Fruit fly (Drosophila melanogaster) whole organism, embryonic: Measurements from ENCODE around the gene spz5.

Source experiments
- ATbp ChIP-seq: fragments of 200-800 bp; sonication (Bioruptor generic); optimal IDR thresholded peaks from 2 replicates; lab custom pipeline; 2017; ENCODE audit warnings: missing biosample characterization, mild to moderate bottlenecking, missing genetic modification characterization, missing genetic modification reagents
- Ada2b ChIP-seq: fragments of 200-800 bp; sonication (Bioruptor generic); IDR thresholded peaks from 2 replicates; pipeline ENCODE4 v1.3.6; 2022; ENCODE audit warnings: missing biosample characterization, missing genetic modification characterization
- Atf6 ChIP-seq: fragments of 200-800 bp; sonication (Bioruptor generic); IDR thresholded peaks from 2 replicates; pipeline ENCODE4 v1.3.6; 2022; ENCODE audit warnings: missing biosample characterization, missing genetic modification characterization
- CG11247 ChIP-seq: fragments of 200-800 bp; sonication (Bioruptor generic); IDR thresholded peaks from 2 replicates; pipeline ENCODE4 v1.3.6; 2022; ENCODE audit warnings: missing biosample characterization, missing genetic modification characterization
- CG11696 ChIP-seq: fragments of 200-800 bp; sonication (Bioruptor generic); IDR thresholded peaks from 2 replicates; pipeline ENCODE4 v1.3.6; 2022; ENCODE audit warnings: missing biosample characterization, missing genetic modification characterization
- CG12219 ChIP-seq: fragments of 200-800 bp; sonication (Bioruptor generic); optimal IDR thresholded peaks from 3 replicates; lab custom pipeline; 2018; ENCODE audit warnings: missing biosample characterization, mild to moderate bottlenecking, missing genetic modification characterization
- CG15011 ChIP-seq: fragments of 200-800 bp; sonication (Bioruptor generic); optimal IDR thresholded peaks from 3 replicates; lab custom pipeline; 2018; ENCODE audit warnings: missing biosample characterization, mild to moderate bottlenecking, missing genetic modification characterization
- CG1603 ChIP-seq: fragments of 200-800 bp; sonication (Bioruptor generic); optimal IDR thresholded peaks from 2 replicates; lab custom pipeline; 2019; ENCODE audit warnings: missing biosample characterization, mild to moderate bottlenecking, missing genetic modification characterization, moderate library complexity
- CG17385 ChIP-seq: fragments of 200-800 bp; sonication (Bioruptor generic); optimal IDR thresholded peaks from 3 replicates; lab custom pipeline; 2018; ENCODE audit warnings: missing biosample characterization, mild to moderate bottlenecking, missing genetic modification characterization
- CG18764 ChIP-seq: fragments of 200-800 bp; sonication (Bioruptor generic); optimal IDR thresholded peaks from 3 replicates; lab custom pipeline; 2016; ENCODE audit warnings: missing biosample characterization, missing genetic modification characterization
- CG2120 ChIP-seq: fragments of 200-800 bp; sonication (Bioruptor generic); optimal IDR thresholded peaks from 3 replicates; lab custom pipeline; 2016; ENCODE audit warnings: missing biosample characterization, missing genetic modification characterization
- CG2889 ChIP-seq: fragments of 200-800 bp; sonication (Bioruptor generic); IDR thresholded peaks from 3 replicates; pipeline ENCODE4 v1.3.6; 2022; ENCODE audit warnings: missing biosample characterization, missing genetic modification characterization
- CG34376 ChIP-seq: fragments of 200-800 bp; sonication (Bioruptor generic); optimal IDR thresholded peaks from 2 replicates; lab custom pipeline; 2018; ENCODE audit warnings: missing biosample characterization, mild to moderate bottlenecking, missing genetic modification characterization
- CG4707 ChIP-seq: fragments of 200-800 bp; sonication (Bioruptor generic); optimal IDR thresholded peaks from 2 replicates; lab custom pipeline; 2018; ENCODE audit warnings: missing biosample characterization, mild to moderate bottlenecking, missing genetic modification characterization, moderate library complexity
- CG5953 ChIP-seq: fragments of 200-800 bp; sonication (Bioruptor generic); IDR thresholded peaks from 2 replicates; pipeline ENCODE4 v1.3.6; 2022; ENCODE audit warnings: missing biosample characterization, missing genetic modification characterization
- CG6689 ChIP-seq: fragments of 200-800 bp; sonication (Bioruptor generic); IDR thresholded peaks from 2 replicates; pipeline ENCODE4 v1.3.6; 2022; ENCODE audit warnings: missing biosample characterization, missing genetic modification characterization
- CG8359 ChIP-seq: fragments of 200-800 bp; sonication (Bioruptor generic); optimal IDR thresholded peaks from 2 replicates; lab custom pipeline; 2017; ENCODE audit warnings: missing biosample characterization, mild to moderate bottlenecking, missing genetic modification characterization, borderline replicate concordance
- CG8944 ChIP-seq: fragments of 200-800 bp; sonication (Bioruptor generic); optimal IDR thresholded peaks from 3 replicates; lab custom pipeline; 2016; ENCODE audit warnings: missing biosample characterization, missing genetic modification characterization
- Camta ChIP-seq: fragments of 200-800 bp; sonication (Bioruptor generic); optimal IDR thresholded peaks from 2 replicates; lab custom pipeline; 2016; ENCODE audit warnings: missing biosample characterization, missing genetic modification characterization
- Drgx ChIP-seq: fragments of 200-800 bp; sonication (Bioruptor generic); IDR thresholded peaks from 2 replicates; pipeline ENCODE4 v1.3.6; 2022; ENCODE audit warnings: missing biosample characterization, missing genetic modification characterization
- E2f1 ChIP-seq: fragments of 200-800 bp; sonication (Bioruptor generic); IDR thresholded peaks from 2 replicates; pipeline ENCODE4 v1.3.6; 2022; ENCODE audit warnings: missing biosample characterization, missing genetic modification characterization
- Elba2 ChIP-seq: fragments of 200-800 bp; sonication (Bioruptor generic); optimal IDR thresholded peaks from 3 replicates; lab custom pipeline; 2016; ENCODE audit warnings: missing biosample characterization, missing genetic modification characterization
- Jarid2 ChIP-seq: fragments of 200-800 bp; sonication (Bioruptor generic); optimal IDR thresholded peaks from 3 replicates; lab custom pipeline; 2017; ENCODE audit warnings: mild to moderate bottlenecking, missing biosample characterization, missing genetic modification reagents, missing genetic modification characterization
- MESR4 ChIP-seq: fragments of 200-800 bp; sonication (Bioruptor generic); optimal IDR thresholded peaks from 2 replicates; lab custom pipeline; 2018; ENCODE audit warnings: missing biosample characterization, mild to moderate bottlenecking, missing genetic modification characterization, moderate library complexity
- Med ChIP-seq: fragments of 200-800 bp; sonication (Bioruptor generic); peaks from one replicate; lab custom pipeline; 2016; ENCODE audit warnings: missing biosample characterization, missing genetic modification characterization, mild to moderate bottlenecking, inconsistent platforms, moderate library complexity
- NC2β ChIP-seq: fragments of 200-800 bp; sonication (Bioruptor generic); optimal IDR thresholded peaks from 2 replicates; lab custom pipeline; 2016; ENCODE audit warnings: missing biosample characterization, missing genetic modification characterization
- Oaz ChIP-seq: fragments of 200-800 bp; sonication (Bioruptor generic); IDR thresholded peaks from 2 replicates; pipeline ENCODE4 v1.3.6; 2022; ENCODE audit warnings: missing biosample characterization, missing genetic modification characterization
- Poxn ChIP-seq: fragments of 200-800 bp; sonication (Bioruptor generic); IDR thresholded peaks from 2 replicates; pipeline ENCODE4 v1.3.6; 2022; ENCODE audit warnings: missing biosample characterization, missing genetic modification characterization
- Rx ChIP-seq: fragments of 200-800 bp; sonication (Bioruptor generic); IDR thresholded peaks from 2 replicates; pipeline ENCODE4 v1.3.6; 2022; ENCODE audit warnings: missing biosample characterization, missing genetic modification characterization
- Stat92E ChIP-seq, 3 experiments: fragments of >200 bp in 2 of 3; fragments of 200-800 bp in 1 of 3; sonication (Bioruptor generic) in 1 of 3; optimal IDR thresholded peaks; 2 replicates each; lab custom pipeline; 2017 to 2019; ENCODE audit warnings: missing biosample characterization in 3 of 3, missing genetic modification characterization in 3 of 3, mild to moderate bottlenecking in 1 of 3, moderate library complexity in 1 of 3
- Xrp1 ChIP-seq: fragments of 200-800 bp; sonication (Bioruptor generic); IDR thresholded peaks from 2 replicates; pipeline ENCODE4 v1.3.6; 2022; ENCODE audit warnings: missing biosample characterization, missing genetic modification characterization
- al ChIP-seq: fragments of 200-800 bp; sonication (Bioruptor generic); IDR thresholded peaks from 2 replicates; pipeline ENCODE4 v1.3.6; 2022; ENCODE audit warnings: missing biosample characterization, missing genetic modification characterization
- amos ChIP-seq: fragments of 200-800 bp; sonication (Bioruptor generic); IDR thresholded peaks from 2 replicates; pipeline ENCODE4 v1.3.6; 2022; ENCODE audit warnings: missing biosample characterization, missing genetic modification characterization; ENCODE audit not compliant: partially characterized antibody
- bbx ChIP-seq: fragments of 200-800 bp; sonication (Bioruptor generic); IDR thresholded peaks from 2 replicates; pipeline ENCODE4 v1.3.6; 2022; ENCODE audit warnings: missing biosample characterization, missing genetic modification characterization; ENCODE audit not compliant: partially characterized antibody
- crol ChIP-seq: fragments of 200-800 bp; sonication (Bioruptor generic); IDR thresholded peaks from 2 replicates; pipeline ENCODE4 v1.3.6; 2022; ENCODE audit warnings: missing biosample characterization, missing genetic modification characterization
- grau ChIP-seq: fragments of 200-800 bp; optimal IDR thresholded peaks from 3 replicates; lab custom pipeline; 2019; ENCODE audit warnings: missing biosample characterization, mild to moderate bottlenecking, missing genetic modification characterization, moderate library complexity
- gt ChIP-seq: fragments of 200-800 bp; sonication (Bioruptor generic); IDR thresholded peaks from 2 replicates; pipeline ENCODE4 v1.3.6; 2022; ENCODE audit warnings: missing biosample characterization, missing genetic modification characterization
- lab ChIP-seq: fragments of 200-800 bp; sonication (Bioruptor generic); optimal IDR thresholded peaks from 3 replicates; lab custom pipeline; 2017; ENCODE audit warnings: missing biosample characterization, missing genetic modification characterization, mild to moderate bottlenecking, moderate library complexity, missing genetic modification reagents
- lbe ChIP-seq: fragments of 200-800 bp; sonication (Bioruptor generic); optimal IDR thresholded peaks from 2 replicates; lab custom pipeline; 2016; ENCODE audit warnings: missing biosample characterization, mild to moderate bottlenecking, missing genetic modification characterization
- oc ChIP-seq: fragments of 200-800 bp; sonication (Bioruptor generic); optimal IDR thresholded peaks from 2 replicates; lab custom pipeline; 2018; ENCODE audit warnings: missing biosample characterization, mild to moderate bottlenecking, missing genetic modification characterization, moderate library complexity
- odd ChIP-seq: fragments of 200-800 bp; sonication (Bioruptor generic); optimal IDR thresholded peaks from 2 replicates; lab custom pipeline; 2017; ENCODE audit warnings: missing biosample characterization, mild to moderate bottlenecking, missing genetic modification characterization
- p53 ChIP-seq: fragments of 200-800 bp; sonication (Bioruptor generic); optimal IDR thresholded peaks from 2 replicates; lab custom pipeline; 2016; ENCODE audit warnings: missing biosample characterization, missing genetic modification characterization
- pho ChIP-seq: fragments of 200-800 bp; sonication (Bioruptor generic); optimal IDR thresholded peaks from 2 replicates; lab custom pipeline; 2016; ENCODE audit warnings: missing biosample characterization, missing genetic modification characterization
- prd ChIP-seq, 3 experiments: fragments of >200 bp in 2 of 3; fragments of 200-800 bp in 1 of 3; sonication (Bioruptor generic) in 1 of 3; optimal IDR thresholded peaks in 2 of 3; IDR thresholded peaks in 1 of 3; 2 replicates in 2 of 3; 3 replicates in 1 of 3; pipeline versions ENCODE4 v1.3.6 to Lab custom; 2017 to 2022; ENCODE audit warnings: missing biosample characterization in 1 of 3, missing genetic modification characterization in 1 of 3
- ranshi ChIP-seq: fragments of 200-800 bp; sonication (Bioruptor generic); IDR thresholded peaks from 2 replicates; pipeline ENCODE4 v1.3.6; 2022; ENCODE audit warnings: missing biosample characterization, missing genetic modification characterization
- schlank ChIP-seq: fragments of 200-800 bp; sonication (Bioruptor generic); optimal IDR thresholded peaks from 2 replicates; lab custom pipeline; 2018; ENCODE audit warnings: missing biosample characterization, mild to moderate bottlenecking, missing genetic modification characterization
- seq ChIP-seq: fragments of 200-800 bp; sonication (Bioruptor generic); IDR thresholded peaks from 2 replicates; pipeline ENCODE4 v1.3.6; 2022; ENCODE audit warnings: missing biosample characterization, missing genetic modification characterization
- tgo ChIP-seq: fragments of 200-800 bp; sonication (Bioruptor generic); IDR thresholded peaks from 3 replicates; pipeline ENCODE4 v1.3.6; 2022; ENCODE audit warnings: missing biosample characterization, missing genetic modification characterization
- zen ChIP-seq: fragments of 200-800 bp; sonication (Bioruptor generic); optimal IDR thresholded peaks from 3 replicates; lab custom pipeline; 2018; ENCODE audit warnings: missing biosample characterization, mild to moderate bottlenecking, missing genetic modification characterization, moderate library complexity

spz5 gene

dm6 chr3L:2894750-2895149 lies 2.8 kb upstream of the spz5 start, which contains the start of gene Shab (continued):
- TF ChIP-seq Med (peak; percentile 90), ATbp (GFP tag; lab: Kevin White, UChicago) (peak; percentile 13), E2f1 (GFP tag; lab: Robert Waterston, UW) (0 out of 2 replicates have a peak, but pooled peaks have one; percentile 17), p53 (GFP tag; lab: Kevin White, UChicago) (no peak), Jarid2 (peak; percentile 31), Xrp1 (GFP tag; lab: Robert Waterston, UW) (0 out of 2 replicates have a peak, but pooled peaks have one; percentile 20), CG4707 (no peak), Rx (0 out of 2 replicates have a peak, but pooled peaks have one; percentile 22), CG8944 (no peak), CG12219 (GFP tag; lab: Kevin White, UChicago) (peak; percentile 1), Ada2b (GFP tag; lab: Robert Waterston, UW) (peak; percentile 63), bbx (GFP tag; lab: Robert Waterston, UW) (peak; percentile 31; the same call in 1 of the 2 replicates), CG11247 (GFP tag; lab: Robert Waterston, UW) (0 out of 2 replicates have a peak, but pooled peaks have one; percentile 20), CG18764 (GFP tag; lab: Kevin White, UChicago) (no peak), NC2β (GFP tag; lab: Kevin White, UChicago) (no peak), odd (GFP tag; lab: Kevin White, UChicago) (no peak), CG8359 (GFP tag; lab: Kevin White, UChicago) (peak; percentile 17), CG6689 (peak; percentile 21; the same call in 1 of the 2 replicates), Elba2 (GFP tag; lab: Kevin White, UChicago) (no peak), CG2889 (GFP tag; lab: Robert Waterston, UW) (no peak), seq (GFP tag; lab: Robert Waterston, UW) (no peak), amos (GFP tag; lab: Robert Waterston, UW) (peak; percentile 34; the same call in 1 of the 2 replicates), al (GFP tag; lab: Robert Waterston, UW) (0 out of 2 replicates have a peak, but pooled peaks have one; percentile 26), oc (no peak), CG2120 (peak; percentile 48), CG34376 (peak; percentile 20), Atf6 (peak; percentile 55), Stat92E (GFP tag; optimal IDR thresholded peaks at IDR 0.05; lab: Kevin White, UChicago) (no peak), CG5953 (GFP tag; lab: Robert Waterston, UW) (peak; percentile 32; the same call in 1 of the 2 replicates), ranshi (GFP tag; lab: Robert Waterston, UW) (peak; percentile 51; the same call in 1 of the 2 replicates), Camta (GFP tag; lab: Kevin White, UChicago) (no peak), Poxn (GFP tag; lab: Robert Waterston, UW) (no peak), CG15011 (GFP tag; lab: Kevin White, UChicago) (no peak), gt (GFP tag; lab: Robert Waterston, UW) (no peak), lbe (GFP tag; lab: Kevin White, UChicago) (no peak), lab (peak; percentile 53), Oaz (GFP tag; lab: Robert Waterston, UW) (no peak), CG17385 (no peak), crol (GFP tag; lab: Robert Waterston, UW) (0 out of 2 replicates have a peak, but pooled peaks have one; percentile 23), MESR4 (no peak), schlank (tag; lab: Kevin White, UChicago) (no peak), prd (optimal IDR thresholded peaks at IDR 0.05; lab: Kevin White, UChicago) (no peak), prd (GFP tag; IDR thresholded peaks at IDR 0.05; lab: Robert Waterston, UW) (peak; percentile 56; the same call in 2 of the 3 replicates), CG1603 (peak; percentile 16), CG11696 (GFP tag; lab: Robert Waterston, UW) (0 out of 2 replicates have a peak, but pooled peaks have one; percentile 17), pho (GFP tag; lab: Kevin White, UChicago) (peak; percentile 6), Drgx (GFP tag; lab: Robert Waterston, UW) (no peak), grau (tag; lab: Kevin White, UChicago) (peak; percentile 21), tgo (GFP tag; lab: Robert Waterston, UW) (peak; percentile 47; the same call in 1 of the 3 replicates), zen (tag; lab: Kevin White, UChicago) (no peak)
